Fruit fly (Drosophila melanogaster) whole organism, adult: ENCODE measurements around the gene CG11085.

ENCODE experiments used
- CG11617 ChIP-seq: fragments of 200-800 bp; sonication (Bioruptor generic); optimal IDR thresholded peaks from 2 replicates; lab custom pipeline; 2017; ENCODE audit warnings: mild to moderate bottlenecking, missing biosample characterization, missing genetic modification reagents, missing genetic modification characterization
- CG12768 ChIP-seq: fragments of 200-800 bp; sonication (Bioruptor generic); optimal IDR thresholded peaks from 2 replicates; lab custom pipeline; 2017; ENCODE audit warnings: missing biosample characterization, missing genetic modification characterization, mild to moderate bottlenecking, moderate library complexity, missing genetic modification reagents
- CG14711 ChIP-seq: fragments of 200-800 bp; sonication (Bioruptor generic); optimal IDR thresholded peaks from 2 replicates; lab custom pipeline; 2018; ENCODE audit warnings: missing biosample characterization, mild to moderate bottlenecking, missing genetic modification characterization, moderate library complexity
- CG1620 ChIP-seq: fragments of 200-800 bp; sonication (Bioruptor generic); optimal IDR thresholded peaks from 2 replicates; lab custom pipeline; 2016; ENCODE audit warnings: missing biosample characterization, missing genetic modification characterization
- CG33017 ChIP-seq: fragments of 200-800 bp; sonication (Bioruptor generic); optimal IDR thresholded peaks from 2 replicates; lab custom pipeline; 2018; ENCODE audit warnings: missing biosample characterization, mild to moderate bottlenecking, missing genetic modification characterization, moderate library complexity
- CG5204 ChIP-seq: fragments of 200-800 bp; sonication (Bioruptor generic); optimal IDR thresholded peaks from 2 replicates; lab custom pipeline; 2016; ENCODE audit warnings: missing biosample characterization, missing genetic modification characterization
- CG7045 ChIP-seq: fragments of 200-800 bp; sonication (Bioruptor generic); optimal IDR thresholded peaks from 2 replicates; lab custom pipeline; 2017; ENCODE audit warnings: missing biosample characterization, mild to moderate bottlenecking, missing genetic modification characterization
- CG7101 ChIP-seq: fragments of 200-800 bp; sonication (Bioruptor generic); optimal IDR thresholded peaks from 2 replicates; lab custom pipeline; 2018; ENCODE audit warnings: missing biosample characterization, mild to moderate bottlenecking, missing genetic modification characterization, moderate library complexity
- Clk ChIP-seq: fragments of 200-800 bp; sonication (Bioruptor generic); optimal IDR thresholded peaks from 2 replicates; lab custom pipeline; 2017; ENCODE audit warnings: missing biosample characterization, missing genetic modification characterization
- Crg-1 ChIP-seq: fragments of 200-800 bp; sonication (Bioruptor generic); optimal IDR thresholded peaks from 2 replicates; lab custom pipeline; 2016; ENCODE audit warnings: missing biosample characterization, missing genetic modification characterization
- Hr96 ChIP-seq: fragments of 200-800 bp; sonication (Bioruptor generic); optimal IDR thresholded peaks from 2 replicates; lab custom pipeline; 2016; ENCODE audit warnings: missing biosample characterization, missing genetic modification characterization
- Mnt ChIP-seq: fragments of 200-800 bp; sonication (Bioruptor generic); optimal IDR thresholded peaks from 2 replicates; lab custom pipeline; 2016; ENCODE audit warnings: missing biosample characterization, mild to moderate bottlenecking, missing genetic modification characterization
- bab1 ChIP-seq: fragments of 200-800 bp; sonication (Bioruptor generic); optimal IDR thresholded peaks from 3 replicates; lab custom pipeline; 2019; ENCODE audit warnings: missing biosample characterization, mild to moderate bottlenecking, missing genetic modification characterization, moderate library complexity
- cic ChIP-seq: fragments of 200-800 bp; sonication (Bioruptor generic); optimal IDR thresholded peaks from 2 replicates; lab custom pipeline; 2017; ENCODE audit warnings: missing biosample characterization, mild to moderate bottlenecking, missing genetic modification characterization, moderate library complexity
- cnc ChIP-seq, 2 experiments: fragments of >200 bp; optimal IDR thresholded peaks; 2 replicates each; lab custom pipeline; 2017
- kay ChIP-seq: fragments of 200-800 bp; sonication (Bioruptor generic); peaks from one replicate; lab custom pipeline; 2016; ENCODE audit warnings: missing biosample characterization, missing genetic modification characterization, borderline replicate concordance
- ovo ChIP-seq: fragments of 200-800 bp; sonication (Bioruptor generic); optimal IDR thresholded peaks from 2 replicates; lab custom pipeline; 2016; ENCODE audit warnings: missing biosample characterization, missing genetic modification characterization
- pad ChIP-seq: fragments of 200-800 bp; sonication (Bioruptor generic); optimal IDR thresholded peaks from 3 replicates; lab custom pipeline; 2017; ENCODE audit warnings: missing biosample characterization, missing genetic modification characterization, mild to moderate bottlenecking, moderate library complexity, missing genetic modification reagents
- tj ChIP-seq: fragments of 200-800 bp; sonication (Bioruptor generic); optimal IDR thresholded peaks from 3 replicates; lab custom pipeline; 2017; ENCODE audit warnings: missing biosample characterization, mild to moderate bottlenecking, missing genetic modification characterization, moderate library complexity
- toe ChIP-seq: fragments of 200-800 bp; sonication (Bioruptor generic); optimal IDR thresholded peaks from 2 replicates; lab custom pipeline; 2016; ENCODE audit warnings: missing biosample characterization, missing genetic modification characterization

Gene CG11085

dm6 chrX:12663464-12663938 lies 47.4 kb downstream of the CG11085 start:
- TF ChIP-seq toe (no peak), Mnt (GFP tag; lab: Kevin White, UChicago) (no peak), cic (GFP tag; lab: Kevin White, UChicago) (no peak), bab1 (GFP tag; lab: Kevin White, UChicago) (no peak), ovo (no peak), CG5204 (GFP tag; lab: Kevin White, UChicago) (no peak), pad (GFP tag; lab: Kevin White, UChicago) (peak; percentile 61), CG7101 (tag; lab: Kevin White, UChicago) (no peak), CG11617 (no peak), tj (peak; percentile 66), Clk (no peak), cnc (optimal IDR thresholded peaks at IDR 0.05; lab: Kevin White, UChicago) (no peak), Hr96 (GFP tag; lab: Kevin White, UChicago) (no peak), CG33017 (tag; lab: Kevin White, UChicago) (no peak)

- TF ChIP-seq tj (peak; percentile 7), toe (no peak)
Observed at dm6 chrX:12664117-12664783, 48.1 kb downstream of the CG11085 start.

dm6 chrX:12665112-12665795 lies 49.1 kb downstream of the CG11085 start:
- TF ChIP-seq CG5204 (GFP tag; lab: Kevin White, UChicago) (peak; percentile 76), CG7045 (GFP tag; lab: Kevin White, UChicago) (peak; percentile 77), Hr96 (GFP tag; lab: Kevin White, UChicago) (peak; percentile 65), Clk (peak; percentile 51), pad (GFP tag; lab: Kevin White, UChicago) (peak; percentile 93), CG14711 (tag; lab: Kevin White, UChicago) (peak; percentile 88), CG7101 (tag; lab: Kevin White, UChicago) (peak; percentile 95), cic (GFP tag; lab: Kevin White, UChicago) (peak; percentile 84), Mnt (GFP tag; lab: Kevin White, UChicago) (peak; percentile 79), cnc (optimal IDR thresholded peaks at IDR 0.05; lab: Kevin White, UChicago) (no peak), CG11617 (peak; percentile 90), Crg-1 (GFP tag; lab: Kevin White, UChicago) (peak; percentile 81), CG1620 (GFP tag; lab: Kevin White, UChicago) (peak; percentile 71), bab1 (GFP tag; lab: Kevin White, UChicago) (peak; percentile 76), CG12768 (GFP tag; lab: Kevin White, UChicago) (peak; percentile 85), tj (no peak), kay (peak; percentile 37), ovo (peak; percentile 80), toe (peak; percentile 25), CG33017 (tag; lab: Kevin White, UChicago) (peak; percentile 87)

dm6 chrX:12665796-12666338 lies 49.8 kb downstream of the CG11085 start:
- TF ChIP-seq cnc (optimal IDR thresholded peaks at IDR 0.05; lab: Kevin White, UChicago) (no peak), CG5204 (GFP tag; lab: Kevin White, UChicago) (no peak), CG11617 (no peak), cic (GFP tag; lab: Kevin White, UChicago) (no peak), CG12768 (GFP tag; lab: Kevin White, UChicago) (no peak), kay (no peak), tj (peak; percentile 97), bab1 (GFP tag; lab: Kevin White, UChicago) (peak; percentile 13), CG7045 (GFP tag; lab: Kevin White, UChicago) (no peak), Mnt (GFP tag; lab: Kevin White, UChicago) (no peak), CG7101 (tag; lab: Kevin White, UChicago) (no peak), CG14711 (tag; lab: Kevin White, UChicago) (no peak)

DNA sequence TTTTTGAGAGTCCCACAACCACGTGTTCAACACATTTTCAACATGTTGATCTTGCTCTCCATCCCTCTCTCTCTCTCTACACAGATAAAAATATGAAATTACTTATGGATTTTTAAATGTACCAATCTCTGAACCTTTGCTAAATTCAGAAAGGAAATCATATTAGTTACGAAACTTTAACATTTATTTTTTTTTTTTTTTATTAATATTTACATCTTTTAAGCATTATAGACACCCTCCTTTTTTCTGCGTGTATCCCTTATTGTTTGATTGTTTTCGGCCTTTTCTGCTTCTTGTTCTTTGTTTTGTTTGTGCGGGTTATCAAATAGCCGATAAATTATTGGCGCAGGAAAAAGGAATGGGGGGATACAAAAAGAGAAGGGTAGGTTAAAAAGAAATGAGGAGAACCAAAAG lies 50.4 kb downstream of the CG11085 start:
- peak; percentile 63 for TF ChIP-seq CG1620 (GFP tag; lab: Kevin White, UChicago)
- peak; percentile 81 for TF ChIP-seq pad (GFP tag; lab: Kevin White, UChicago)
- peak; percentile 65 for TF ChIP-seq CG12768 (GFP tag; lab: Kevin White, UChicago)
- TF ChIP-seq CG14711 (tag; lab: Kevin White, UChicago), result peak; percentile 93
- TF ChIP-seq Hr96 (GFP tag; lab: Kevin White, UChicago), result peak; percentile 53
- peak; percentile 84 for TF ChIP-seq CG11617
- peak; percentile 87 for TF ChIP-seq CG33017 (tag; lab: Kevin White, UChicago)
- peak; percentile 95 for TF ChIP-seq CG7101 (tag; lab: Kevin White, UChicago)
- no peak for TF ChIP-seq toe
- no peak for TF ChIP-seq ovo
- TF ChIP-seq Crg-1 (GFP tag; lab: Kevin White, UChicago), result peak; percentile 70
- TF ChIP-seq CG7045 (GFP tag; lab: Kevin White, UChicago), result peak; percentile 68
- no peak for TF ChIP-seq cnc (optimal IDR thresholded peaks at IDR 0.05; lab: Kevin White, UChicago)
- peak; percentile 33 for TF ChIP-seq CG5204 (GFP tag; lab: Kevin White, UChicago)
- no peak for TF ChIP-seq Clk
- peak; percentile 64 for TF ChIP-seq kay
- TF ChIP-seq Mnt (GFP tag; lab: Kevin White, UChicago), result peak; percentile 79
- peak; percentile 20 for TF ChIP-seq cic (GFP tag; lab: Kevin White, UChicago)
- TF ChIP-seq bab1 (GFP tag; lab: Kevin White, UChicago), result peak; percentile 91
- TF ChIP-seq tj, result no peak
